Worm (Caenorhabditis elegans) whole organism, mixed stage, embryonic: ENCODE measurements around the gene qars-1.

ENCODE experiments used
- M03D4.4 ChIP-seq: sonication (generic microtip); optimal IDR thresholded peaks from 2 replicates; lab custom pipeline; 2017; ENCODE audit warnings: mild to moderate bottlenecking, missing genetic modification characterization, missing compliant biosample characterization
- bed-3 ChIP-seq: fragments of 200-800 bp; sonication (Bioruptor generic); optimal IDR thresholded peaks from 3 replicates; lab custom pipeline; 2018; ENCODE audit warnings: mild to moderate bottlenecking, missing genetic modification characterization, moderate library complexity, missing compliant biosample characterization
- blmp-1 ChIP-seq: fragments of 150-350 bp; optimal IDR thresholded peaks from 2 replicates; lab custom pipeline; 2014; ENCODE audit warnings: missing biosample characterization, missing genetic modification characterization
- ceh-39 ChIP-seq: fragments of 150-350 bp; optimal IDR thresholded peaks from 2 replicates; lab custom pipeline; 2014; ENCODE audit warnings: missing biosample characterization, missing genetic modification characterization
- ceh-43 ChIP-seq: fragments of 200-800 bp; sonication (Bioruptor generic); optimal IDR thresholded peaks from 2 replicates; lab custom pipeline; 2018; ENCODE audit warnings: mild to moderate bottlenecking, missing genetic modification characterization, moderate library complexity, missing compliant biosample characterization
- ceh-83 ChIP-seq: fragments of 200-800 bp; sonication (Bioruptor generic); optimal IDR thresholded peaks from 2 replicates; lab custom pipeline; 2018; ENCODE audit warnings: mild to moderate bottlenecking, missing genetic modification characterization, missing compliant biosample characterization
- ces-1 ChIP-seq: fragments of 150-350 bp; optimal IDR thresholded peaks from 2 replicates; lab custom pipeline; 2014; ENCODE audit warnings: missing biosample characterization, missing genetic modification reagents, missing genetic modification characterization
- cnd-1 ChIP-seq: fragments of 200-800 bp; sonication (Bioruptor generic); optimal IDR thresholded peaks from 2 replicates; lab custom pipeline; 2018; ENCODE audit warnings: mild to moderate bottlenecking, missing genetic modification characterization, missing compliant biosample characterization
- elt-1 ChIP-seq: sonication (generic microtip); optimal IDR thresholded peaks from 2 replicates; lab custom pipeline; 2017; ENCODE audit warnings: missing genetic modification characterization, mild to moderate bottlenecking, missing compliant biosample characterization, antibody characterized with exemption, moderate library complexity, borderline replicate concordance; ENCODE audit not compliant: insufficient read depth
- elt-3 ChIP-seq: fragments of 150-350 bp; optimal IDR thresholded peaks from 2 replicates; lab custom pipeline; 2014; ENCODE audit warnings: missing biosample characterization, missing genetic modification characterization
- flh-1 ChIP-seq: fragments of 200-800 bp; sonication (Bioruptor generic); optimal IDR thresholded peaks from 2 replicates; lab custom pipeline; 2018; ENCODE audit warnings: mild to moderate bottlenecking, missing genetic modification characterization, moderate library complexity, missing compliant biosample characterization
- ham-2 ChIP-seq: fragments of 200-800 bp; sonication (Bioruptor generic); optimal IDR thresholded peaks from 2 replicates; lab custom pipeline; 2018; ENCODE audit warnings: mild to moderate bottlenecking, missing genetic modification characterization, missing compliant biosample characterization
- hlh-1 ChIP-seq: fragments of 150-350 bp; optimal IDR thresholded peaks from 2 replicates; lab custom pipeline; 2014; ENCODE audit warnings: missing biosample characterization, missing genetic modification reagents, missing genetic modification characterization
- lin-13 ChIP-seq: fragments of 150-350 bp; optimal IDR thresholded peaks from 2 replicates; lab custom pipeline; 2014; ENCODE audit warnings: missing biosample characterization, missing genetic modification characterization
- lin-32 ChIP-seq: fragments of 200-800 bp; sonication (Bioruptor generic); optimal IDR thresholded peaks from 2 replicates; lab custom pipeline; 2018; ENCODE audit warnings: mild to moderate bottlenecking, missing genetic modification characterization, missing compliant biosample characterization
- lsy-2 ChIP-seq: fragments of 150-350 bp; optimal IDR thresholded peaks from 2 replicates; lab custom pipeline; 2014; ENCODE audit warnings: missing biosample characterization, missing genetic modification characterization
- mab-5 ChIP-seq: fragments of 150-350 bp; optimal IDR thresholded peaks from 2 replicates; lab custom pipeline; 2014; ENCODE audit warnings: missing biosample characterization, missing genetic modification characterization
- mep-1 ChIP-seq: fragments of 150-350 bp; optimal IDR thresholded peaks from 2 replicates; lab custom pipeline; 2017; ENCODE audit warnings: missing biosample characterization, missing genetic modification reagents, missing genetic modification characterization, inconsistent platforms
- mls-2 ChIP-seq: sonication (generic microtip); optimal IDR thresholded peaks from 2 replicates; lab custom pipeline; 2016; ENCODE audit warnings: mild to moderate bottlenecking, missing genetic modification characterization, moderate library complexity, missing compliant biosample characterization
- nhr-12 ChIP-seq: fragments of 150-350 bp; optimal IDR thresholded peaks from 2 replicates; lab custom pipeline; 2014; ENCODE audit warnings: missing biosample characterization, missing genetic modification characterization
- nhr-2 ChIP-seq: fragments of 150-350 bp; optimal IDR thresholded peaks from 2 replicates; lab custom pipeline; 2014; ENCODE audit warnings: missing biosample characterization, missing genetic modification characterization
- nhr-28 ChIP-seq: fragments of 150-350 bp; optimal IDR thresholded peaks from 2 replicates; lab custom pipeline; 2014; ENCODE audit warnings: missing biosample characterization, missing genetic modification characterization
- nhr-76 ChIP-seq: sonication (generic microtip); optimal IDR thresholded peaks from 2 replicates; lab custom pipeline; 2017; ENCODE audit warnings: missing biosample characterization, missing genetic modification characterization
- pha-4 ChIP-seq: fragments of 150-350 bp; optimal IDR thresholded peaks from 2 replicates; lab custom pipeline; 2018; ENCODE audit warnings: missing biosample characterization, missing genetic modification reagents, missing genetic modification characterization
- sem-2 ChIP-seq: fragments of 200-800 bp; sonication (Bioruptor generic); optimal IDR thresholded peaks from 2 replicates; lab custom pipeline; 2018; ENCODE audit warnings: mild to moderate bottlenecking, missing genetic modification characterization, missing compliant biosample characterization
- snpc-4 ChIP-seq: fragments of 150-350 bp; optimal IDR thresholded peaks from 2 replicates; lab custom pipeline; 2014; ENCODE audit warnings: missing biosample characterization, missing genetic modification characterization
- sptf-1 ChIP-seq: sonication (generic microtip); optimal IDR thresholded peaks from 2 replicates; lab custom pipeline; 2017; ENCODE audit warnings: mild to moderate bottlenecking, missing genetic modification characterization, moderate library complexity, missing compliant biosample characterization
- tbx-8 ChIP-seq: fragments of 200-800 bp; sonication (Bioruptor generic); optimal IDR thresholded peaks from 2 replicates; lab custom pipeline; 2018; ENCODE audit warnings: mild to moderate bottlenecking, missing genetic modification characterization, moderate library complexity, missing compliant biosample characterization
- unc-120 ChIP-seq: sonication (generic microtip); optimal IDR thresholded peaks from 2 replicates; lab custom pipeline; 2017; ENCODE audit warnings: missing genetic modification characterization, missing compliant biosample characterization; ENCODE audit not compliant: poor library complexity, severe bottlenecking
- unc-39 ChIP-seq: fragments of 150-350 bp; optimal IDR thresholded peaks from 2 replicates; lab custom pipeline; 2014; ENCODE audit warnings: missing biosample characterization, missing genetic modification characterization
- unc-62 ChIP-seq: fragments of 150-350 bp; optimal IDR thresholded peaks from 2 replicates; lab custom pipeline; 2014; ENCODE audit warnings: missing biosample characterization, missing genetic modification reagents, missing genetic modification characterization
- zip-8 ChIP-seq: fragments of 150-350 bp; optimal IDR thresholded peaks from 2 replicates; lab custom pipeline; 2014; ENCODE audit warnings: missing biosample characterization, missing genetic modification characterization
- ztf-11 ChIP-seq: fragments of 150-350 bp; optimal IDR thresholded peaks from 2 replicates; lab custom pipeline; 2014; ENCODE audit warnings: missing biosample characterization, missing genetic modification characterization

The qars-1 gene

DNA sequence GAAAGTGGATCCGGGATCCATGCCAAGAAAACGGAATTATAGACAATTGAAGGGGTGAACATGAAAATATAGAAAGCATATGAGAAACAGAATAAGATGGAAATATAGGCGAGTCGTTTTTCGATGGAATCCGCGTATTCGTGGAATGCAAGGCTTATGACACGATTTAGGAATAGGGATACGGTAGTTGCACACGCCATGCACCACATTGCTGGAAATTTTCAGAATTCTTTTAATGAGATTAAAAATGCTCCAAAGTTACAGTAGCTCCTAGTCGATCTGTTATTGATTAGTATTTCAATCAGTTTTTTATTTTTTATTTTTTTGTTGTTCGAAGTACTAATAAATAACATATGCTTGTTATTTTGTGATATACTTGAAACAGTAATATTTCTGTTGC is 38.1 kb upstream of the qars-1 start:
- TF ChIP-seq tbx-8 (no peak), elt-1 (tag; lab: Kevin White, UChicago) (no peak), ham-2 (GFP tag; lab: Kevin White, UChicago) (no peak), bed-3 (no peak), hlh-1 (no peak), nhr-76 (tag; lab: Kevin White, UChicago) (no peak), zip-8 (tag; lab: Kevin White, UChicago) (no peak), lsy-2 (tag; lab: Kevin White, UChicago) (no peak), ceh-83 (GFP tag; lab: Kevin White, UChicago) (no peak)

DNA sequence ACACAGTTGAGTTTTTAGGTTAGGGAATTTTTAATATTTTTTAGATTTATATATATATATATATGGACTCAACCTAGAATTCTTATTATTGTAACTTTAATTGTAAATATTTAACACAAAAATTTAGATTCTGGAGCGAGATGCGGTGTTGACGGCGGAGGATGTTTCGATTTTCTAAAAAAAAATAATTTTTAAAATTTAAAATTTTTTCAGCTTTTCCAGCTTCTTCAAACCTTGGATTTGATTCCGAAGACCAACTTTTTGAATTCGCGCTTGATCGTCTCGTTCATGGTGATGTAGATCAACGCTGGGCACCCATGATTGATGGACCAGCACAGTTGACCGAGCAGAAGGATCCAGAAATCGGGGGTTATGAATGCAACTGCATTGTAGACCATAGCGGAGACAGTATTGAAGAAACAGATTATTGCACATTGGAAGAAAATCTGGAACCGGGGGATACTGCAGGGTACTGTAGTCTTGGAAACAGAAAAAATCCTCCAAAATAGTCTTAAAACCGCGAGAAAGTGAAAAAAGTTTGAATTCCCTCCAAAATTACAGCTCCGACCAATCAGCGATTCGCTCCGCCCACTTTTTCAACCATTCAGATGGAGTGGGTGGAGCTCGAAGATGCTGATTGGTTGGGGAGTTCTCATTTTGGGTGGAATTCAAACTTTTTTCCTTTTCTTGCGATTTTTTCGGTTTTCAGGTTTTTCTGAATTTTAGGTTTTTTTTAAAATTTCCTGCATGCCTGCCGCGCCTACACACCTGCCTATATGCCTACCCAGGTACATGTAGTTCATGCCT is 36.5 kb upstream of the qars-1 start:
- TF ChIP-seq snpc-4 (tag; lab: Kevin White, UChicago) (no peak), tbx-8 (peak; percentile 13), nhr-2 (tag; lab: Kevin White, UChicago) (no peak), zip-8 (tag; lab: Kevin White, UChicago) (no peak), pha-4 (tag; lab: Kevin White, UChicago) (no peak), ztf-11 (tag; lab: Kevin White, UChicago) (no peak), sptf-1 (no peak)

DNA sequence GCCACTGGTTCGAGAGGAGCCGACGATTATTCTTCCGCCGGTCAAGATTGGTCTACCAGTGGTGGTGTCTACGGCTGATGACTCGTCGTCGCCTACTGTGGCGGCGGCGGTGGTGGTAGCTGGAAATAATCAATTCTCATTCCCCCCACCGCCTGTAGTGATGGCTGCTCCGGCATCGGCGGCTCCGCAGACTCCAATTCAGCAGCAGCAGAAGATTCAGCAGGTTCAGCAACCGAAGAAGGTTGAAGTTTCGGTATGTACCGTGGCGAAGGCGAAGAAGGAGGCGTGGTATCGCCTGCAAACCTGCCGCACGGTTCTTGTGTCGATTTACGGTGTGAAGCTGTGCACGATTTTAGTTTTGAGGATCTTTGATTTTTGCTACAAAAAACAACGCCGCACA is 33.2 kb upstream of the qars-1 start:
- TF ChIP-seq bed-3, result no peak
- no peak for TF ChIP-seq sptf-1
- TF ChIP-seq lin-32 (GFP tag; lab: Kevin White, UChicago), result no peak
- no peak for TF ChIP-seq unc-39 (tag; lab: Kevin White, UChicago)
- TF ChIP-seq nhr-28 (tag; lab: Kevin White, UChicago), result no peak
- TF ChIP-seq nhr-12 (tag; lab: Kevin White, UChicago), result no peak
- TF ChIP-seq ceh-83 (GFP tag; lab: Kevin White, UChicago), result no peak
- no peak for TF ChIP-seq nhr-76 (tag; lab: Kevin White, UChicago)
- no peak for TF ChIP-seq tbx-8
- TF ChIP-seq ceh-43 (GFP tag; lab: Kevin White, UChicago), result no peak

DNA sequence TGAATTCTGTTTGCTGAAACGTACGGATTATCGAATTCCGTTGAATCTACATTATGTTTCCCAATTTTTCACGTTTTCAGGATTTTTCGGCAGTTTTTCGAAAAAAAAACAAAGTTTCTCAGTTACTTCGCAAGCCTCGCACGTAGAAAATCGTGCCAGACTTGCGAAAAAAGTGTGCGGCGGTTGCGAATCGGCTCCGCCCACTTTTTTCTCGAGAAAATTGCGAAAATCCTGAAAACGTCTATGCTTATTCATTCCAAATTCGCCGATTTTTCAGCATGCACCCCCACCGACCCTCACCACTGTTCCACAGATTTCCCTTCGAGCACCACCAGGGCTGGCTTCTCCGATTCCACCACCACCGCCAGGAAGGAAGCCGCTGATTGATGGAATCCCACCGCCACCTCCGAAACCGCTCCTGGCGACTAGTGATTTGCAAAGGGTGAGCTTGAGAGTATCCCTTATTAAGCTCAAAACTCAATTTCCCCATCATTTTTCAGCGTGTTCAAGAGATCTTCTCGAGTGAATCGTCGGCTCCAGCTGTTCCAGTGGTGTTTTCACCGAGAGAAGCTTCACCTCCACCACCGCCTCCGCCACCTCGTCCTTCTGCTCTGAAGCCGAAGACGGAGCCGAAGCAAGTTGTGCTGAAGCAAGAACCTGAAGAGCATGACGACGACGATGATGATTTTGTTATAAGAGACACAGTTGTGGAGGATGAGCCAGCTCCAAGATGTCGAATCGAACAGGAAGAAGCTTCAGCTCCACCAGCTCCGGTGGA is 29.4 kb upstream of the qars-1 start:
- no peak for TF ChIP-seq ham-2 (GFP tag; lab: Kevin White, UChicago)
- TF ChIP-seq lsy-2 (tag; lab: Kevin White, UChicago), result no peak
- no peak for TF ChIP-seq sem-2 (GFP tag; lab: Kevin White, UChicago)

DNA sequence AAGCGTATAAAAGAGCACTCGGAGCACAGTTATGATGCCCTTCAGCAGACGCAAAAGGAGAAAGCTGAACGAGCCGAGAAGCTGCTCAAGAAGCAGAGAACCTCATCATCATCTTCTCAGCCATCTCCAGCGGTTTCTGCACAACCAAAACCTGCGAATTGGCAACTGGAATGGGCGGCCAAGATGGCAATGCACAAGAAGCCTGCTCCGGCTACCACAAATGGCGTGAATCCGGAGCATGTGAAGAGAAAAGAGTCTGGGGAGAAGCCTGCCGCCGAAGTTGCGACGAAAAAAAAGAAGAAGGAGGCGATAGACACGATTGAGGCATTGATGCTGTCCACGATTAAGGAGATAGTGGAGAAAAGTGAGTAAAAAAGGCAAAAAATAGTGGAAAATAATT is 28.1 kb upstream of the qars-1 start:
- TF ChIP-seq flh-1 (GFP tag; lab: Kevin White, UChicago) (no peak), unc-120 (tag; lab: Kevin White, UChicago) (no peak), M03D4.4 (tag; lab: Kevin White, UChicago) (no peak), ces-1 (GFP tag; lab: Kevin White, UChicago) (no peak), lin-13 (no peak), cnd-1 (tag; lab: Kevin White, UChicago) (no peak), ham-2 (GFP tag; lab: Kevin White, UChicago) (no peak), nhr-76 (tag; lab: Kevin White, UChicago) (no peak), lin-32 (GFP tag; lab: Kevin White, UChicago) (no peak)

DNA sequence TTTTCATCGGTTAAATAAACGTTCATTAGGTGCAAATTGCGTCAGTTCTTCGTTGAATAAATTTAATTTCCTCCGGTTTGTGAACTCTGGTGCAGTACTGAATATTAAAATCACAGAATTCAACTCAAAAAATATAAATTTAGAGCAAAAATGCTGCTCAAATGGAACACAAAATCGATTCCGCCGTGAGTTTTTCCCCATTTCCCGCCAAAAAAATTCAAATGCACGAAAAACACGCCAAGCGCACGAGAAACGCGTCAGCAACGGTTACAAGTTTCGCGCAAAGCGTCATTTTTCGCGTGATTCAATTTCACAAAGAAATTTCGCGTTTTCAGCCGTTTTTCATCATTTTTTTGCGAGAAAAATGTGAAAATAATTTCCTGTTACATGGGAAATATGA is 26.5 kb upstream of the qars-1 start, which contains the start of gene hrpu-1:
hrpu-1 (plus strand) TSS at position 140 of the 400 bp plus-strand sequence.
- TF ChIP-seq lin-13 (peak; percentile 88), hlh-1 (no peak), flh-1 (GFP tag; lab: Kevin White, UChicago) (no peak), ceh-43 (GFP tag; lab: Kevin White, UChicago) (no peak), nhr-76 (tag; lab: Kevin White, UChicago) (no peak), sptf-1 (peak; percentile 22), ztf-11 (tag; lab: Kevin White, UChicago) (no peak), pha-4 (tag; lab: Kevin White, UChicago) (peak; percentile 77), bed-3 (no peak), sem-2 (GFP tag; lab: Kevin White, UChicago) (no peak), elt-1 (tag; lab: Kevin White, UChicago) (no peak), blmp-1 (no peak), snpc-4 (tag; lab: Kevin White, UChicago) (no peak), mab-5 (tag; lab: Kevin White, UChicago) (peak; percentile 41), nhr-28 (tag; lab: Kevin White, UChicago) (no peak), ham-2 (GFP tag; lab: Kevin White, UChicago) (no peak), ceh-39 (tag; lab: Kevin White, UChicago) (peak; percentile 87), nhr-2 (tag; lab: Kevin White, UChicago) (no peak), nhr-12 (tag; lab: Kevin White, UChicago) (no peak), elt-3 (tag; lab: Kevin White, UChicago) (no peak), mls-2 (tag; lab: Kevin White, UChicago) (no peak), lsy-2 (tag; lab: Kevin White, UChicago) (peak; percentile 69), tbx-8 (no peak), lin-32 (GFP tag; lab: Kevin White, UChicago) (no peak), M03D4.4 (tag; lab: Kevin White, UChicago) (peak; percentile 31), mep-1 (peak; percentile 62), unc-62 (GFP tag; lab: Kevin White, UChicago) (no peak), unc-39 (tag; lab: Kevin White, UChicago) (no peak)
